Worm (Caenorhabditis elegans) whole organism, mixed stage, embryonic: ENCODE results near the gene cpr-6.

Experiments
- bed-3 ChIP-seq: fragments of 200-800 bp; sonication (Bioruptor generic); optimal IDR thresholded peaks from 3 replicates; lab custom pipeline; 2018; ENCODE audit warnings: mild to moderate bottlenecking, missing genetic modification characterization, moderate library complexity, missing compliant biosample characterization
- ceh-43 ChIP-seq: fragments of 200-800 bp; sonication (Bioruptor generic); optimal IDR thresholded peaks from 2 replicates; lab custom pipeline; 2018; ENCODE audit warnings: mild to moderate bottlenecking, missing genetic modification characterization, moderate library complexity, missing compliant biosample characterization
- ceh-83 ChIP-seq: fragments of 200-800 bp; sonication (Bioruptor generic); optimal IDR thresholded peaks from 2 replicates; lab custom pipeline; 2018; ENCODE audit warnings: mild to moderate bottlenecking, missing genetic modification characterization, missing compliant biosample characterization
- ces-1 ChIP-seq: fragments of 150-350 bp; optimal IDR thresholded peaks from 2 replicates; lab custom pipeline; 2014; ENCODE audit warnings: missing biosample characterization, missing genetic modification reagents, missing genetic modification characterization
- cnd-1 ChIP-seq: fragments of 200-800 bp; sonication (Bioruptor generic); optimal IDR thresholded peaks from 2 replicates; lab custom pipeline; 2018; ENCODE audit warnings: mild to moderate bottlenecking, missing genetic modification characterization, missing compliant biosample characterization
- drap-1 ChIP-seq: fragments of 200-800 bp; sonication (Bioruptor generic); optimal IDR thresholded peaks from 3 replicates; lab custom pipeline; 2018; ENCODE audit warnings: mild to moderate bottlenecking, missing genetic modification characterization, missing compliant biosample characterization
- elt-1 ChIP-seq: sonication (generic microtip); optimal IDR thresholded peaks from 2 replicates; lab custom pipeline; 2017; ENCODE audit warnings: missing genetic modification characterization, mild to moderate bottlenecking, missing compliant biosample characterization, antibody characterized with exemption, moderate library complexity, borderline replicate concordance; ENCODE audit not compliant: insufficient read depth
- flh-1 ChIP-seq: fragments of 200-800 bp; sonication (Bioruptor generic); optimal IDR thresholded peaks from 2 replicates; lab custom pipeline; 2018; ENCODE audit warnings: mild to moderate bottlenecking, missing genetic modification characterization, moderate library complexity, missing compliant biosample characterization
- ham-2 ChIP-seq: fragments of 200-800 bp; sonication (Bioruptor generic); optimal IDR thresholded peaks from 2 replicates; lab custom pipeline; 2018; ENCODE audit warnings: mild to moderate bottlenecking, missing genetic modification characterization, missing compliant biosample characterization
- hlh-1 ChIP-seq: fragments of 150-350 bp; optimal IDR thresholded peaks from 2 replicates; lab custom pipeline; 2014; ENCODE audit warnings: missing biosample characterization, missing genetic modification reagents, missing genetic modification characterization
- lin-13 ChIP-seq: fragments of 150-350 bp; optimal IDR thresholded peaks from 2 replicates; lab custom pipeline; 2014; ENCODE audit warnings: missing biosample characterization, missing genetic modification characterization
- lin-32 ChIP-seq: fragments of 200-800 bp; sonication (Bioruptor generic); optimal IDR thresholded peaks from 2 replicates; lab custom pipeline; 2018; ENCODE audit warnings: mild to moderate bottlenecking, missing genetic modification characterization, missing compliant biosample characterization
- lsy-2 ChIP-seq: fragments of 150-350 bp; optimal IDR thresholded peaks from 2 replicates; lab custom pipeline; 2014; ENCODE audit warnings: missing biosample characterization, missing genetic modification characterization
- mab-5 ChIP-seq: fragments of 150-350 bp; optimal IDR thresholded peaks from 2 replicates; lab custom pipeline; 2014; ENCODE audit warnings: missing biosample characterization, missing genetic modification characterization
- mep-1 ChIP-seq: fragments of 150-350 bp; optimal IDR thresholded peaks from 2 replicates; lab custom pipeline; 2017; ENCODE audit warnings: missing biosample characterization, missing genetic modification reagents, missing genetic modification characterization, inconsistent platforms
- mls-2 ChIP-seq: sonication (generic microtip); optimal IDR thresholded peaks from 2 replicates; lab custom pipeline; 2016; ENCODE audit warnings: mild to moderate bottlenecking, missing genetic modification characterization, moderate library complexity, missing compliant biosample characterization
- nhr-12 ChIP-seq: fragments of 150-350 bp; optimal IDR thresholded peaks from 2 replicates; lab custom pipeline; 2014; ENCODE audit warnings: missing biosample characterization, missing genetic modification characterization
- nhr-2 ChIP-seq: fragments of 150-350 bp; optimal IDR thresholded peaks from 2 replicates; lab custom pipeline; 2014; ENCODE audit warnings: missing biosample characterization, missing genetic modification characterization
- nhr-237 ChIP-seq: fragments of 150-350 bp; optimal IDR thresholded peaks from 2 replicates; lab custom pipeline; 2014; ENCODE audit warnings: missing biosample characterization, missing genetic modification characterization
- nhr-76 ChIP-seq: sonication (generic microtip); optimal IDR thresholded peaks from 2 replicates; lab custom pipeline; 2017; ENCODE audit warnings: missing biosample characterization, missing genetic modification characterization
- pha-4 ChIP-seq: fragments of 150-350 bp; optimal IDR thresholded peaks from 2 replicates; lab custom pipeline; 2018; ENCODE audit warnings: missing biosample characterization, missing genetic modification reagents, missing genetic modification characterization
- sem-2 ChIP-seq: fragments of 200-800 bp; sonication (Bioruptor generic); optimal IDR thresholded peaks from 2 replicates; lab custom pipeline; 2018; ENCODE audit warnings: mild to moderate bottlenecking, missing genetic modification characterization, missing compliant biosample characterization
- unc-120 ChIP-seq: sonication (generic microtip); optimal IDR thresholded peaks from 2 replicates; lab custom pipeline; 2017; ENCODE audit warnings: missing genetic modification characterization, missing compliant biosample characterization; ENCODE audit not compliant: poor library complexity, severe bottlenecking
- unc-39 ChIP-seq: fragments of 150-350 bp; optimal IDR thresholded peaks from 2 replicates; lab custom pipeline; 2014; ENCODE audit warnings: missing biosample characterization, missing genetic modification characterization
- unc-62 ChIP-seq: fragments of 150-350 bp; optimal IDR thresholded peaks from 2 replicates; lab custom pipeline; 2014; ENCODE audit warnings: missing biosample characterization, missing genetic modification reagents, missing genetic modification characterization
- zip-8 ChIP-seq: fragments of 150-350 bp; optimal IDR thresholded peaks from 2 replicates; lab custom pipeline; 2014; ENCODE audit warnings: missing biosample characterization, missing genetic modification characterization
- ztf-11 ChIP-seq: fragments of 150-350 bp; optimal IDR thresholded peaks from 2 replicates; lab custom pipeline; 2014; ENCODE audit warnings: missing biosample characterization, missing genetic modification characterization

Gene cpr-6

ce11 chrX:6597089-6597488, 9.9 kb upstream of the cpr-6 start, which contains the start of gene ttr-6:
ttr-6 (minus strand) TSS chrX:6597121.
- TF ChIP-seq lin-32 (GFP tag; lab: Kevin White, UChicago): no peak
- peak; percentile 56 for TF ChIP-seq unc-62 (GFP tag; lab: Kevin White, UChicago)
- TF ChIP-seq nhr-237 (tag; lab: Kevin White, UChicago): no peak
- TF ChIP-seq bed-3 (GFP tag; lab: Kevin White, UChicago): no peak
- TF ChIP-seq pha-4 (tag; lab: Kevin White, UChicago): no peak
- TF ChIP-seq unc-120 (tag; lab: Kevin White, UChicago): peak; percentile 68
- peak; percentile 97 for TF ChIP-seq hlh-1 (tag; lab: Kevin White, UChicago)
- no peak for TF ChIP-seq mep-1 (tag; lab: Kevin White, UChicago)

- no peak for TF ChIP-seq unc-120 (tag; lab: Kevin White, UChicago)
- no peak for TF ChIP-seq sem-2 (GFP tag; lab: Kevin White, UChicago)
- TF ChIP-seq lin-13 (tag; lab: Kevin White, UChicago): no peak
- TF ChIP-seq pha-4 (tag; lab: Kevin White, UChicago): no peak
- no peak for TF ChIP-seq nhr-2 (tag; lab: Kevin White, UChicago)
- TF ChIP-seq ceh-43 (GFP tag; lab: Kevin White, UChicago): no peak
- no peak for TF ChIP-seq unc-39 (tag; lab: Kevin White, UChicago)
- TF ChIP-seq lsy-2 (tag; lab: Kevin White, UChicago): no peak
- TF ChIP-seq, all 35 proteins: peak for 0
Observed at ce11 chrX:6598732-6599131, 8.3 kb upstream of the cpr-6 start, which contains the start of gene hic-1. hic-1 (minus strand) TSS chrX:6598832.

- no peak for TF ChIP-seq unc-39 (tag; lab: Kevin White, UChicago)
- no peak for TF ChIP-seq ham-2 (GFP tag; lab: Kevin White, UChicago)
Observed at ce11 chrX:6601967-6602366, 5.0 kb upstream of the cpr-6 start.

- TF ChIP-seq sem-2 (GFP tag; lab: Kevin White, UChicago) (no peak), nhr-237 (tag; lab: Kevin White, UChicago) (no peak), unc-39 (tag; lab: Kevin White, UChicago) (no peak), ztf-11 (no peak), drap-1 (GFP tag; lab: Kevin White, UChicago) (no peak), nhr-76 (tag; lab: Kevin White, UChicago) (no peak)
Observed at ce11 chrX:6603098-6603497, 3.9 kb upstream of the cpr-6 start, which contains the start of gene F23G4.1. F23G4.1 (minus strand) TSS chrX:6603198.

- TF ChIP-seq mab-5 (tag; lab: Kevin White, UChicago) (no peak), ceh-43 (GFP tag; lab: Kevin White, UChicago) (no peak)
- TF ChIP-seq, all 35 proteins: peak for 0
Observed at ce11 chrX:6607599-6607998, 592 bp downstream of the cpr-6 start.

ce11 chrX:6609251-6609650, 2.2 kb downstream of the cpr-6 start:
- TF ChIP-seq ceh-83 (GFP tag; lab: Kevin White, UChicago) (no peak), hlh-1 (tag; lab: Kevin White, UChicago) (no peak), pha-4 (tag; lab: Kevin White, UChicago) (no peak), nhr-12 (tag; lab: Kevin White, UChicago) (no peak), flh-1 (no peak), ces-1 (GFP tag; lab: Kevin White, UChicago) (no peak), bed-3 (GFP tag; lab: Kevin White, UChicago) (no peak), nhr-2 (tag; lab: Kevin White, UChicago) (no peak), elt-1 (tag; lab: Kevin White, UChicago) (no peak), ztf-11 (no peak), mls-2 (tag; lab: Kevin White, UChicago) (no peak), ceh-43 (GFP tag; lab: Kevin White, UChicago) (no peak), zip-8 (tag; lab: Kevin White, UChicago) (no peak), nhr-237 (tag; lab: Kevin White, UChicago) (no peak), cnd-1 (tag; lab: Kevin White, UChicago) (no peak), unc-62 (GFP tag; lab: Kevin White, UChicago) (no peak)
